Fruit fly (Drosophila melanogaster): ENCODE results near the gene CG43739.

- TF ChIP-seq CG17806 (tag; optimal IDR thresholded peaks at IDR 0.05) (no peak), Pif1B (GFP tag; optimal IDR thresholded peaks at IDR 0.05) (no peak), gl (tag; optimal IDR thresholded peaks at IDR 0.05) (no peak)
These were observed 69.7 kb downstream of the CG43739 start, which contains the start of gene CG14402 for dm6 chr2L:20849000-20849399.

Data from whole organism, pupa.